Worm (Caenorhabditis elegans) whole organism, midembryonic: ENCODE results near the gene R08E3.1.

Experiments used
- cog-1 ChIP-seq: sonication (generic microtip); optimal IDR thresholded peaks from 2 replicates; lab custom pipeline; 2016; ENCODE audit warnings: missing genetic modification characterization, missing compliant biosample characterization
- med-1 ChIP-seq: sonication (generic microtip); optimal IDR thresholded peaks from 2 replicates; lab custom pipeline; 2017; ENCODE audit warnings: missing genetic modification characterization, mild to moderate bottlenecking, missing compliant biosample characterization, antibody characterized with exemption, missing genetic modification reagents; ENCODE audit not compliant: insufficient read depth
- ztf-29 ChIP-seq: fragments of 200-800 bp; sonication (Bioruptor generic); IDR thresholded peaks from 2 replicates; pipeline ENCODE4 v1.3.6; 2022; ENCODE audit warnings: missing genetic modification reagents, missing genetic modification characterization, missing compliant biosample characterization

ce11 chrX:4813115-4813732 lies 9.2 kb upstream of the R08E3.1 start:
- no peak for TF ChIP-seq med-1
- no peak for TF ChIP-seq ztf-29
- no peak for TF ChIP-seq cog-1 (tag; lab: Kevin White, UChicago)
